Worm (Caenorhabditis elegans): ENCODE measurements around the gene math-19.

- TF ChIP-seq madf-3 (GFP tag; IDR thresholded peaks at IDR 0.05), result no peak
- TF ChIP-seq F39B2.1 (GFP tag; IDR thresholded peaks at IDR 0.05), result no peak
- TF ChIP-seq bed-2 (GFP tag; IDR thresholded peaks at IDR 0.05), result no peak
- TF ChIP-seq C17E4.6 (GFP tag; IDR thresholded peaks at IDR 0.05), result no peak
Measured at ce11 chrII:1949119-1949518, 49.5 kb upstream of the math-19 start.

All from whole organism, young adult.